Worm (Caenorhabditis elegans) whole organism, mixed stage, embryonic: ENCODE results near the gene R04B5.7.

Source experiments
- M03D4.4 ChIP-seq: sonication (generic microtip); optimal IDR thresholded peaks from 2 replicates; lab custom pipeline; 2017; ENCODE audit warnings: mild to moderate bottlenecking, missing genetic modification characterization, missing compliant biosample characterization
- bed-3 ChIP-seq: fragments of 200-800 bp; sonication (Bioruptor generic); optimal IDR thresholded peaks from 3 replicates; lab custom pipeline; 2018; ENCODE audit warnings: mild to moderate bottlenecking, missing genetic modification characterization, moderate library complexity, missing compliant biosample characterization
- blmp-1 ChIP-seq: fragments of 150-350 bp; optimal IDR thresholded peaks from 2 replicates; lab custom pipeline; 2014; ENCODE audit warnings: missing biosample characterization, missing genetic modification characterization
- ceh-39 ChIP-seq: fragments of 150-350 bp; optimal IDR thresholded peaks from 2 replicates; lab custom pipeline; 2014; ENCODE audit warnings: missing biosample characterization, missing genetic modification characterization
- ceh-83 ChIP-seq: fragments of 200-800 bp; sonication (Bioruptor generic); optimal IDR thresholded peaks from 2 replicates; lab custom pipeline; 2018; ENCODE audit warnings: mild to moderate bottlenecking, missing genetic modification characterization, missing compliant biosample characterization
- ces-1 ChIP-seq: fragments of 150-350 bp; optimal IDR thresholded peaks from 2 replicates; lab custom pipeline; 2014; ENCODE audit warnings: missing biosample characterization, missing genetic modification reagents, missing genetic modification characterization
- cnd-1 ChIP-seq: fragments of 200-800 bp; sonication (Bioruptor generic); optimal IDR thresholded peaks from 2 replicates; lab custom pipeline; 2018; ENCODE audit warnings: mild to moderate bottlenecking, missing genetic modification characterization, missing compliant biosample characterization
- elt-1 ChIP-seq: sonication (generic microtip); optimal IDR thresholded peaks from 2 replicates; lab custom pipeline; 2017; ENCODE audit warnings: missing genetic modification characterization, mild to moderate bottlenecking, missing compliant biosample characterization, antibody characterized with exemption, moderate library complexity, borderline replicate concordance; ENCODE audit not compliant: insufficient read depth
- elt-3 ChIP-seq: fragments of 150-350 bp; optimal IDR thresholded peaks from 2 replicates; lab custom pipeline; 2014; ENCODE audit warnings: missing biosample characterization, missing genetic modification characterization
- flh-1 ChIP-seq: fragments of 200-800 bp; sonication (Bioruptor generic); optimal IDR thresholded peaks from 2 replicates; lab custom pipeline; 2018; ENCODE audit warnings: mild to moderate bottlenecking, missing genetic modification characterization, moderate library complexity, missing compliant biosample characterization
- ham-2 ChIP-seq: fragments of 200-800 bp; sonication (Bioruptor generic); optimal IDR thresholded peaks from 2 replicates; lab custom pipeline; 2018; ENCODE audit warnings: mild to moderate bottlenecking, missing genetic modification characterization, missing compliant biosample characterization
- hlh-1 ChIP-seq: fragments of 150-350 bp; optimal IDR thresholded peaks from 2 replicates; lab custom pipeline; 2014; ENCODE audit warnings: missing biosample characterization, missing genetic modification reagents, missing genetic modification characterization
- lin-13 ChIP-seq: fragments of 150-350 bp; optimal IDR thresholded peaks from 2 replicates; lab custom pipeline; 2014; ENCODE audit warnings: missing biosample characterization, missing genetic modification characterization
- lsy-2 ChIP-seq: fragments of 150-350 bp; optimal IDR thresholded peaks from 2 replicates; lab custom pipeline; 2014; ENCODE audit warnings: missing biosample characterization, missing genetic modification characterization
- mab-5 ChIP-seq: fragments of 150-350 bp; optimal IDR thresholded peaks from 2 replicates; lab custom pipeline; 2014; ENCODE audit warnings: missing biosample characterization, missing genetic modification characterization
- mep-1 ChIP-seq: fragments of 150-350 bp; optimal IDR thresholded peaks from 2 replicates; lab custom pipeline; 2017; ENCODE audit warnings: missing biosample characterization, missing genetic modification reagents, missing genetic modification characterization, inconsistent platforms
- nhr-12 ChIP-seq: fragments of 150-350 bp; optimal IDR thresholded peaks from 2 replicates; lab custom pipeline; 2014; ENCODE audit warnings: missing biosample characterization, missing genetic modification characterization
- nhr-2 ChIP-seq: fragments of 150-350 bp; optimal IDR thresholded peaks from 2 replicates; lab custom pipeline; 2014; ENCODE audit warnings: missing biosample characterization, missing genetic modification characterization
- nhr-237 ChIP-seq: fragments of 150-350 bp; optimal IDR thresholded peaks from 2 replicates; lab custom pipeline; 2014; ENCODE audit warnings: missing biosample characterization, missing genetic modification characterization
- nhr-28 ChIP-seq: fragments of 150-350 bp; optimal IDR thresholded peaks from 2 replicates; lab custom pipeline; 2014; ENCODE audit warnings: missing biosample characterization, missing genetic modification characterization
- nhr-76 ChIP-seq: sonication (generic microtip); optimal IDR thresholded peaks from 2 replicates; lab custom pipeline; 2017; ENCODE audit warnings: missing biosample characterization, missing genetic modification characterization
- pha-4 ChIP-seq: fragments of 150-350 bp; optimal IDR thresholded peaks from 2 replicates; lab custom pipeline; 2018; ENCODE audit warnings: missing biosample characterization, missing genetic modification reagents, missing genetic modification characterization
- sem-2 ChIP-seq: fragments of 200-800 bp; sonication (Bioruptor generic); optimal IDR thresholded peaks from 2 replicates; lab custom pipeline; 2018; ENCODE audit warnings: mild to moderate bottlenecking, missing genetic modification characterization, missing compliant biosample characterization
- snpc-4 ChIP-seq: fragments of 150-350 bp; optimal IDR thresholded peaks from 2 replicates; lab custom pipeline; 2014; ENCODE audit warnings: missing biosample characterization, missing genetic modification characterization
- sptf-1 ChIP-seq: sonication (generic microtip); optimal IDR thresholded peaks from 2 replicates; lab custom pipeline; 2017; ENCODE audit warnings: mild to moderate bottlenecking, missing genetic modification characterization, moderate library complexity, missing compliant biosample characterization
- tbx-8 ChIP-seq: fragments of 200-800 bp; sonication (Bioruptor generic); optimal IDR thresholded peaks from 2 replicates; lab custom pipeline; 2018; ENCODE audit warnings: mild to moderate bottlenecking, missing genetic modification characterization, moderate library complexity, missing compliant biosample characterization
- unc-120 ChIP-seq: sonication (generic microtip); optimal IDR thresholded peaks from 2 replicates; lab custom pipeline; 2017; ENCODE audit warnings: missing genetic modification characterization, missing compliant biosample characterization; ENCODE audit not compliant: poor library complexity, severe bottlenecking
- unc-39 ChIP-seq: fragments of 150-350 bp; optimal IDR thresholded peaks from 2 replicates; lab custom pipeline; 2014; ENCODE audit warnings: missing biosample characterization, missing genetic modification characterization
- unc-62 ChIP-seq: fragments of 150-350 bp; optimal IDR thresholded peaks from 2 replicates; lab custom pipeline; 2014; ENCODE audit warnings: missing biosample characterization, missing genetic modification reagents, missing genetic modification characterization
- ztf-11 ChIP-seq: fragments of 150-350 bp; optimal IDR thresholded peaks from 2 replicates; lab custom pipeline; 2014; ENCODE audit warnings: missing biosample characterization, missing genetic modification characterization

Gene R04B5.7

DNA sequence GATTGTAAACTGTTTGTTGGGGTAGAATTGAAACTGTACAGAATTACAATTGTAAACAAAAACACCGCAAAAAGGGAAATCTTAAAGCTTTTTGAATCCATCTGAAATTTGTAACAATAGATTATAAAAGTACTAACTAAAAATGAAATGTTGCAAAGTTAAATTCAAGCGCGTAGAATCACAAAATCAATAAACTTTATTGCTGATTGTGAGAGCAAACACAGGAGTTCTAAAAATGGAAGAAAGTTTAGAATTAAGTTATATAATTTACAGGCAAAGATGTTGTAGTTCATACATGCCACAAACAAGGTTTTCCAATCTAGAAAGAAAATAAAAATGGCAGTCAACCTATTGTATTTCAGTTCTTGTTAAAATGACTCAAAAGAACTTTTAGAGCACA, 21.8 kb upstream of the R04B5.7 start, which contains the start of gene C08B6.3:
C08B6.3 (minus strand) TSS at position 101 of the 400 bp plus-strand sequence.
- no peak for TF ChIP-seq bed-3 (GFP tag; lab: Kevin White, UChicago)
- no peak for TF ChIP-seq flh-1 (GFP tag; lab: Kevin White, UChicago)
- no peak for TF ChIP-seq sptf-1 (tag; lab: Kevin White, UChicago)
- no peak for TF ChIP-seq pha-4 (tag; lab: Kevin White, UChicago)
- TF ChIP-seq elt-3, result no peak
- TF ChIP-seq unc-62, result no peak
- TF ChIP-seq nhr-12 (tag; lab: Kevin White, UChicago), result no peak
- TF ChIP-seq unc-39 (tag; lab: Kevin White, UChicago), result no peak
- TF ChIP-seq lin-13 (tag; lab: Kevin White, UChicago), result no peak
- TF ChIP-seq mab-5 (tag; lab: Kevin White, UChicago), result no peak
- no peak for TF ChIP-seq ham-2
- TF ChIP-seq M03D4.4 (tag; lab: Kevin White, UChicago), result no peak
- no peak for TF ChIP-seq tbx-8 (GFP tag; lab: Kevin White, UChicago)
- no peak for TF ChIP-seq ceh-39
- no peak for TF ChIP-seq cnd-1 (tag; lab: Kevin White, UChicago)
- TF ChIP-seq elt-1, result no peak
- TF ChIP-seq hlh-1 (tag; lab: Kevin White, UChicago), result no peak
- TF ChIP-seq unc-120 (tag; lab: Kevin White, UChicago), result no peak
- no peak for TF ChIP-seq mep-1

DNA sequence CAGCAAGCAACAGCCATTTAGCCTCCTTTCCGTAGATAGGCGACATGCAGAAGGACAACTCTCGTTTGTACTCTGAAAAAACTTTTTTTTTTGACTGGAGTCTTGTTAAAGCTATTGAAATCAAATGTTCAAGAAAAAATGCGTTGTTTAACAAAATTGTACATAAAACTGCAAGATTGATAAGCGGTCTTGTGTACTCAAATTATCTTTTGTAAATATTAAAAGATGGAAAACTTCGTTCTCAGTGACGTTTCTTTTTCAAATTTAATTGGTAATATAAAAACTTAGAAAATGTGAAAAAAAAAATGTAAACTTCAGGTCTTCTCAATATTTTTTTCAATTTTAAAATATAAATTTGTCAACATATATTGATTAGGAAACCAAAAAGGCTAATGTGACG, 20.8 kb upstream of the R04B5.7 start:
- no peak for TF ChIP-seq mab-5 (tag; lab: Kevin White, UChicago)
- TF ChIP-seq sem-2 (GFP tag; lab: Kevin White, UChicago), result no peak

DNA sequence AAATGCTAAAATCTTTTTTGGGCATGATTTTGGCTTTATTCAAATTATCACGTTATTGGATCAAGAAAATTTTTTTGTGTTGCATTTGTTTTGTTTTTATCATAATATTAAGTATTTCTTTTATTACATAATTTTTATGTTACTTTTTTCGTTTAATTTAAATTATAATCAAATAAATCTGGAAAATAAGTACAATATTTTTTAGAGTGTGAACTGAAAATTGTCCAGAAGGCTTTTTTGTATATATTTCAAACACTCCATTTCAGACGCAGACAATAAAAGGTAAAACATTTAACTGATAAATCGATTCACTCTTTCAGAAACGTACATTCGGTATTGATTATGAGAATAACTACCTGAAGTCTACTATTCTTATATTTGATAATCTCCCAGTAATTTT, 16.9 kb upstream of the R04B5.7 start, which contains the start of gene C08B6.11:
C08B6.11 (plus strand) TSS at position 301 of the 400 bp plus-strand sequence.
- no peak for TF ChIP-seq bed-3 (GFP tag; lab: Kevin White, UChicago)
- TF ChIP-seq M03D4.4 (tag; lab: Kevin White, UChicago), result no peak
- TF ChIP-seq nhr-76 (tag; lab: Kevin White, UChicago), result no peak
- TF ChIP-seq nhr-12 (tag; lab: Kevin White, UChicago), result no peak

DNA sequence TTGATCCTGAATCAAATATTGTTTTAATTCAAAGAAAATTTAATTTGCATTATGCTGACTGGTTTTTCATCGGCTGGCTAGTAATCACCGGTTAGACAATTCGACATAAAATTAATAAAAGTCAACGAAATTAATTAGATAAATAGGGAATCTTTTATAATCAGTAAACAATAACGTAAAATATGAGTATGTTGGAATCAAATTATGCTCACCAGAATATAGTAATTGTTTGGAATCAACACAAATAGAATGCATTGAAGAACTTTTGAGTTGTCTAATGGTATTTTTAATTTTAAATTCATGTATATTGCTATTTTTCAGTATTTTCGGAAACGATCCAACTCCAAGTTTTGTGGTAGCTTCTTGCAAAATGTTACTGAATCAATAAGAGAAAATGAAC, 15.1 kb upstream of the R04B5.7 start, which contains the start of gene C08B6.2:
C08B6.2 (plus strand) TSS at position 301 of the 400 bp plus-strand sequence.
- TF ChIP-seq nhr-237 (tag; lab: Kevin White, UChicago) (no peak), unc-39 (tag; lab: Kevin White, UChicago) (no peak), sem-2 (GFP tag; lab: Kevin White, UChicago) (no peak), ham-2 (no peak), mab-5 (tag; lab: Kevin White, UChicago) (no peak), lin-13 (tag; lab: Kevin White, UChicago) (no peak), mep-1 (no peak), ceh-83 (GFP tag; lab: Kevin White, UChicago) (no peak), tbx-8 (GFP tag; lab: Kevin White, UChicago) (no peak), sptf-1 (tag; lab: Kevin White, UChicago) (no peak), flh-1 (GFP tag; lab: Kevin White, UChicago) (no peak), pha-4 (tag; lab: Kevin White, UChicago) (no peak), unc-120 (tag; lab: Kevin White, UChicago) (no peak), nhr-76 (tag; lab: Kevin White, UChicago) (no peak), M03D4.4 (tag; lab: Kevin White, UChicago) (no peak), lsy-2 (tag; lab: Kevin White, UChicago) (no peak), unc-62 (no peak)
- TF ChIP-seq, all 35 proteins: peak for 0

DNA sequence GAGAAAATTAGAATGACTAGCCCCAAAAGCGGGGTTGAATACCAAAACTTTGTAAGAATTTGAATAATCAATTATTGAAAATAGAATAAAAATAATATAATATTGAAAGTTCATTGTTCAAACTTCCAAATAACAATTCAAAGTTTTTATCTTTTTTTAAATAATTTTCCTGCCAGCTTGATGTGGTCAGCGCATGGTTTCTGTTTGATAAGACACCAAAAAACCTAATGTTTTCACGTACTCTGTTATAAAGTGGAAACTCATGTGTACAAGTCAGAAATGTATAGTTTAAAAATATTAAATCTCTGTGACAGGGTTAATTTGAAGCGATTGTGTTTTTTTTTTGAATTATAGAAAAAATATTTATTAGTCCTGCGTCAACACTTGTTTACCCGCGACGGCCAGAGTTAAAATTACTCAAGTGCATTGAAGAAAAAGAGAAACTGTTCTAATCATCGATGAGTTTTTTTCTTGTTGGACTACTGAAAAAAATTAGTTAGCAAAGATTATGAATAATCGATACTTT, 14.5 kb upstream of the R04B5.7 start, which contains the start of gene ugt-17:
ugt-17 (minus strand) TSS at position 180 of the 526 bp plus-strand sequence.
- no peak for TF ChIP-seq snpc-4 (tag; lab: Kevin White, UChicago)

DNA sequence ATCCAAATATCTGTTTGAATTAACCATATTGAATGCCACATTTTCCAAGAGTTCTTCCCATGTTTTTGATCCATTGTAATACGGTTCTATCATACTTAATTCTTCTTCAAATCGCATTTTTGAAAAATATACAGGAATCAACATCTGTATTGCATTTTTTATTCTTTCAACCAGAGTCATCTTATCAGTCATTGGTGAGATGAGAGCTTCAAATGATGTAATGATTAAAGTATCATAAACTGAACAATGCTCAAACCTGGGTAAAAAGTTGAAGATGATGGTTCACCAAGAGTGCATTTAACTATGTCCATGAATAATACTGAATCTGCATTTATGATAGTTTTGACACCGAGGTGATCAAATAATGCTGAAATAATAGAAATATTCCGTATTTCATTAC, 13.4 kb upstream of the R04B5.7 start:
- TF ChIP-seq M03D4.4 (tag; lab: Kevin White, UChicago) (no peak), elt-3 (no peak), blmp-1 (tag; lab: Kevin White, UChicago) (no peak), nhr-2 (tag; lab: Kevin White, UChicago) (no peak), nhr-28 (no peak), snpc-4 (tag; lab: Kevin White, UChicago) (no peak), ztf-11 (tag; lab: Kevin White, UChicago) (no peak), ham-2 (no peak), nhr-12 (tag; lab: Kevin White, UChicago) (no peak), lsy-2 (tag; lab: Kevin White, UChicago) (no peak), ces-1 (no peak), nhr-76 (tag; lab: Kevin White, UChicago) (no peak), sem-2 (GFP tag; lab: Kevin White, UChicago) (no peak), unc-62 (no peak), tbx-8 (GFP tag; lab: Kevin White, UChicago) (no peak), mep-1 (no peak), elt-1 (no peak), bed-3 (GFP tag; lab: Kevin White, UChicago) (no peak), ceh-39 (no peak)
